Worm (Caenorhabditis elegans) whole organism, early embryonic: Measurements from ENCODE around the gene mev-1.

Source experiments
- B0310.2 ChIP-seq: sonication (generic microtip); optimal IDR thresholded peaks from 2 replicates; lab custom pipeline; 2016; ENCODE audit warnings: mild to moderate bottlenecking, missing genetic modification characterization, missing compliant biosample characterization
- F13C5.2 ChIP-seq: sonication (generic microtip); optimal IDR thresholded peaks from 2 replicates; lab custom pipeline; 2017; ENCODE audit warnings: mild to moderate bottlenecking, missing genetic modification characterization, inconsistent platforms, missing compliant biosample characterization
- aly-1 ChIP-seq: sonication (generic microtip); optimal IDR thresholded peaks from 2 replicates; lab custom pipeline; 2016; ENCODE audit warnings: missing genetic modification characterization, missing compliant biosample characterization
- ama-1 ChIP-seq: fragments of 150-350 bp; optimal IDR thresholded peaks from 2 replicates; lab custom pipeline; 2014
- ceh-13 ChIP-seq: fragments of 200-800 bp; sonication (Bioruptor generic); optimal IDR thresholded peaks from 2 replicates; lab custom pipeline; 2018; ENCODE audit warnings: mild to moderate bottlenecking, missing genetic modification characterization, missing compliant biosample characterization
- ceh-36 ChIP-seq: sonication (generic microtip); optimal IDR thresholded peaks from 2 replicates; lab custom pipeline; 2016; ENCODE audit warnings: missing genetic modification characterization, inconsistent platforms, missing compliant biosample characterization
- ets-7 ChIP-seq: sonication (generic microtip); optimal IDR thresholded peaks from 2 replicates; lab custom pipeline; 2016; ENCODE audit warnings: missing genotype, missing genetic modification characterization, missing compliant biosample characterization
- flt-1 ChIP-seq: fragments of 200-800 bp; sonication (Bioruptor generic); IDR thresholded peaks from 2 replicates; pipeline ENCODE4 v1.3.6; 2022; ENCODE audit warnings: missing genetic modification characterization, missing compliant biosample characterization
- hmbx-1 ChIP-seq: sonication (generic microtip); optimal IDR thresholded peaks from 2 replicates; lab custom pipeline; 2016; ENCODE audit warnings: mild to moderate bottlenecking, missing genetic modification characterization, missing compliant biosample characterization
- hmg-4 ChIP-seq: fragments of 200-800 bp; sonication (Bioruptor generic); optimal IDR thresholded peaks from 2 replicates; lab custom pipeline; 2018; ENCODE audit warnings: mild to moderate bottlenecking, missing genetic modification characterization, missing compliant biosample characterization
- hnd-1 ChIP-seq: sonication (generic microtip); optimal IDR thresholded peaks from 2 replicates; lab custom pipeline; 2016; ENCODE audit warnings: missing genetic modification characterization, missing compliant biosample characterization
- pes-1 ChIP-seq: fragments of 200-800 bp; sonication (Bioruptor generic); IDR thresholded peaks from 2 replicates; pipeline ENCODE4 v1.3.6; 2022; ENCODE audit warnings: missing genetic modification reagents, missing genetic modification characterization, missing compliant biosample characterization
- scrt-1 ChIP-seq: fragments of 200-800 bp; sonication (Bioruptor generic); IDR thresholded peaks from 2 replicates; pipeline ENCODE4 v1.3.6; 2022; ENCODE audit warnings: missing genetic modification characterization, missing compliant biosample characterization
- sea-1 ChIP-seq: fragments of 200-800 bp; sonication (Bioruptor generic); conservative IDR thresholded peaks from 2 replicates; pipeline ENCODE4 v1.3.6; 2022; ENCODE audit warnings: missing genetic modification characterization, missing compliant biosample characterization
- tbx-11 ChIP-seq: fragments of 200-800 bp; sonication (Bioruptor generic); IDR thresholded peaks from 2 replicates; pipeline ENCODE4 v1.3.6; 2022; ENCODE audit warnings: missing genetic modification characterization, missing compliant biosample characterization
- tbx-37 ChIP-seq: fragments of 200-800 bp; sonication (Bioruptor generic); conservative IDR thresholded peaks from 2 replicates; pipeline ENCODE4 v1.3.6; 2022; ENCODE audit warnings: missing genetic modification reagents, missing genetic modification characterization, missing compliant biosample characterization
- tra-4 ChIP-seq: sonication (generic microtip); optimal IDR thresholded peaks from 2 replicates; lab custom pipeline; 2017; ENCODE audit warnings: missing genetic modification characterization, missing compliant biosample characterization

mev-1 gene

DNA sequence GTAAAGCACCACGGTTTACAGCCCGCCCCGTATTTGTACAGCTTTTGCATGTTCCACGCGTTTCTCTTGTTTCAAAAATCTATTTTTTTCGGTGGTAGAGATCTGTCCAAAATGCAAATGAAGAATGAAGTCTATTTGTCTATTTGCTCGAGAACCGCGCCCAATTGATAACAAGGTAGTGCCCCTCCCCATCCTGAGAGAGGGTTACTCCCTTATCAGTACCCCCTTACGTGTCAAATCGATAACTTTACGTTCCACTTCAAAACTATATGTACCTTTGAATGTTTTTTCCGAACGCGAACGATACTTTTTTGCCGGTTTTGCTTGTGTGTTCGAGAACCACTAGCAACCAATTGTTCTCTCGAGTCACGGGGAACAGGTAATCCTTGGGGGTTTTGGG, 42.0 kb downstream of the mev-1 start:
- TF ChIP-seq sea-1, result no peak
- TF ChIP-seq hmbx-1 (tag; lab: Kevin White, UChicago), result no peak
- no peak for TF ChIP-seq B0310.2 (tag; lab: Kevin White, UChicago)
- TF ChIP-seq tra-4 (tag; lab: Kevin White, UChicago), result no peak
- TF ChIP-seq hnd-1, result no peak
- TF ChIP-seq ceh-36 (tag; lab: Kevin White, UChicago), result no peak
- no peak for TF ChIP-seq aly-1 (tag; lab: Kevin White, UChicago)
- no peak for TF ChIP-seq tbx-37 (GFP tag; lab: Robert Waterston, UW)
- TF ChIP-seq hmg-4, result no peak
- no peak for TF ChIP-seq tbx-11
- TF ChIP-seq pes-1 (GFP tag; lab: Robert Waterston, UW), result no peak
- no peak for TF ChIP-seq F13C5.2 (tag; lab: Kevin White, UChicago)
- no peak for TF ChIP-seq flt-1 (GFP tag; lab: Robert Waterston, UW)
- no peak for TF ChIP-seq ets-7 (tag; lab: Kevin White, UChicago)
- no peak for TF ChIP-seq scrt-1 (GFP tag; lab: Robert Waterston, UW)
- no peak for TF ChIP-seq ama-1 (lab: Kevin White, UChicago)
- TF ChIP-seq ceh-13 (GFP tag; lab: Kevin White, UChicago), result no peak

DNA sequence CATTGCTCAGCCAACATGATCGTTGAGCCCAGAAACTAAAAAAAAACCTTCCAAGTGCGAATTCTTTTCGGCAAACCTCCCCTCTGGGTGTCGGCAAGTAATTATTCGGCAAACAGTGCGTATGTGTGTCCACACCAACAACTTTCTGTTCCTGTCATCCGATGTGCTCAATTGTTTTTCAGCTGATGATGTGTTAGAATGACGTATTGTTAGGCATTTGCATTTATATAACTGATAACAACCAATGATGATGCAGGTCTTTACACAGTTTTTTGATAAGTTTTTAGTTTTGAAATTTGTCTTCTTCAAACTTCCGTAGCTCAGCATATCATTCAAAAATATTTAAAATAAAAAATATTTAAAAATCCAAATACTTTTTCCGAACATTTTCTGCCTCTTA, 44.8 kb downstream of the mev-1 start:
- no peak for TF ChIP-seq ceh-36 (tag; lab: Kevin White, UChicago)
- no peak for TF ChIP-seq sea-1
- no peak for TF ChIP-seq F13C5.2 (tag; lab: Kevin White, UChicago)
- no peak for TF ChIP-seq flt-1 (GFP tag; lab: Robert Waterston, UW)
- no peak for TF ChIP-seq scrt-1 (GFP tag; lab: Robert Waterston, UW)
- no peak for TF ChIP-seq aly-1 (tag; lab: Kevin White, UChicago)
- TF ChIP-seq tra-4 (tag; lab: Kevin White, UChicago), result no peak
- TF ChIP-seq hnd-1, result no peak
- TF ChIP-seq ceh-13 (GFP tag; lab: Kevin White, UChicago), result no peak

DNA sequence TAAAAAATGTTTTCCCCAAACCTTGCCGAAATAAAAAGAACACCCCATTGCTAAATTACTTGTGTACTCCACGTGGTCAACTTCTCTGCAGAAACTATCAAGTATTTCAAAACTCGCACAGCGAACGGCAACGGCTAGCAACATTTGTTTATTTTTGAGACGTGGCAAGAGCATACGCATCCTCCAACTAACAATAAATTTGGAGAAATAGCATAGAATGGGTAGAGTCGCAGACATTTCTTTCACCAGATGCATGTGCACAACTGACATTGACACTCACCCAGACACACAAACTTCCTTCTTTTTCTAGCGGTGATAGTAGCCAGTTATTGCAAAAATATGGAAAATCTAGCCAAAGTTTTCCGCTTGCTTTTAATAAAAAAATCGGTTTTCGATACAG, 45.6 kb downstream of the mev-1 start:
- TF ChIP-seq tbx-37 (GFP tag; lab: Robert Waterston, UW), result no peak
- TF ChIP-seq aly-1 (tag; lab: Kevin White, UChicago), result no peak
- TF ChIP-seq flt-1 (GFP tag; lab: Robert Waterston, UW), result no peak

DNA sequence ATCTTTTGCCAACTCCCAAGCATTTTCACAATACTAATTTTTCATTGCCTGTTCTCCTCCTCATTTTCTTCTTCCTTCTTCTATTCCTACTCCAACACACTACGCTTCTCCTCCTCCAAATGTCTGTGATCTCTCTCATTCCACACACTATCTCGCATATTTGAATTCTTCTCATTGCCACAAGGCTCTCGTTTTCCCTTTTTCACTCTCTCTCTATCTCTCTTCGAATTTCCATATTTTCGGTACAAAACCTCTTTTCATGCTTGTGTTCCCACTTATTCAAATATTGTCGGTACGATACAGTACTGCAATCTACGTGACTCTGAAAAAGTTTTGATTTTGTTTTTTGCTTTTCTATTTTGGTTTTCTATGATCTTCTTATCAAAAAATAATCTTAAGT, 46.6 kb downstream of the mev-1 start:
- TF ChIP-seq tbx-37 (GFP tag; lab: Robert Waterston, UW) (no peak), hnd-1 (no peak), ama-1 (lab: Kevin White, UChicago) (no peak), hmg-4 (no peak), ets-7 (tag; lab: Kevin White, UChicago) (no peak), pes-1 (GFP tag; lab: Robert Waterston, UW) (no peak), tra-4 (tag; lab: Kevin White, UChicago) (no peak), flt-1 (GFP tag; lab: Robert Waterston, UW) (no peak), sea-1 (no peak), aly-1 (tag; lab: Kevin White, UChicago) (no peak), ceh-36 (tag; lab: Kevin White, UChicago) (no peak), F13C5.2 (tag; lab: Kevin White, UChicago) (no peak), B0310.2 (tag; lab: Kevin White, UChicago) (no peak)

DNA sequence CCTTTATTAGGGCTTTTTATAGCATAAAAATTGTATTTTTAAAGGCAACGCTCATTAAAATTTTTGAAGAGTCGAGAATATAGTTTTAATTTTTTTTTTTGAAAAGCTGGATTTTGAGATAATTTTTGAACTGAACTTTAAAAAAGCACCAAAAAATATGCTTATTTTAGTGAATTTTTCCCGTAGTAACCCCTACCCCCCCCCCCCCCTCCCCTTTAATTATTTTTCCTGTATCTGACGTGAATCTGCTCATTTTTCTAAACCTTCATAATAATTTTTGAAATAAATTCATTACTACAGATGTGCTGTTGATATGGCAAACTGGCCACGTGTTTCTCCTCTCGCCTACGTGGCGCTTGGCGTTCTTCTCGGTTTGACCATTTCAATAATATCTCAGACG, 47.4 kb downstream of the mev-1 start, which contains the start of gene C38H2.2:
TSS of gene C38H2.2 (plus strand) at position 301 of the 400 bp plus-strand sequence.
- TF ChIP-seq aly-1 (tag; lab: Kevin White, UChicago) (no peak), pes-1 (GFP tag; lab: Robert Waterston, UW) (no peak), ceh-13 (GFP tag; lab: Kevin White, UChicago) (no peak)

DNA sequence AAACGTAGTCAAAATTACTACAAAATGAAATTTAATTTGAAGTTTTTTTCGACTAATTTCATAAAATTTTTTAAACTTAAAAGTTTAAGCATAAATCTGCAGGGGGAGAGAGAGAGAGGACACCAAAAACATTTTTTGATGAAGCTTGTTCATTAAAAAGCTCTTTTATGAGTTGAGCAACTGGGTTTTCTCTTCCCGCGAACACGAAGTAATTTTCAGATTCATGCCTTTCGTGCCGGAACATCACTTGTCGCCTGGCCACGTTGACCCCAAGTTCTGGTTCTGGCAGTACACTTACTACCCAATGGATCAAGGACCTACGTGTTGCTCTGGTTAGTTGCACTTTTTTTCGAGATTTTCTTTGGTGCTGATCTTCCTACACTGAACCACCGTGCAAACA, 49.7 kb downstream of the mev-1 start:
- TF ChIP-seq tbx-11, result no peak
- TF ChIP-seq hmg-4, result no peak
- no peak for TF ChIP-seq flt-1 (GFP tag; lab: Robert Waterston, UW)
- no peak for TF ChIP-seq ets-7 (tag; lab: Kevin White, UChicago)
- no peak for TF ChIP-seq ceh-36 (tag; lab: Kevin White, UChicago)
- TF ChIP-seq tbx-37 (GFP tag; lab: Robert Waterston, UW), result no peak
- no peak for TF ChIP-seq pes-1 (GFP tag; lab: Robert Waterston, UW)
- no peak for TF ChIP-seq B0310.2 (tag; lab: Kevin White, UChicago)
- TF ChIP-seq ama-1 (lab: Kevin White, UChicago), result no peak
- no peak for TF ChIP-seq hmbx-1 (tag; lab: Kevin White, UChicago)
- TF ChIP-seq sea-1, result no peak
